Worm (Caenorhabditis elegans) whole organism, young adult: ENCODE results near the gene mrpl-22.

Source experiments
- D2030.7 ChIP-seq: fragments of 200-800 bp; sonication (Bioruptor generic); IDR thresholded peaks from 2 replicates; pipeline ENCODE4 v1.3.6; 2022; ENCODE audit warnings: missing genetic modification reagents, missing genetic modification characterization, missing compliant biosample characterization
- F10E7.11 ChIP-seq: sonication (generic microtip); optimal IDR thresholded peaks from 2 replicates; lab custom pipeline; 2017; ENCODE audit warnings: mild to moderate bottlenecking, missing genetic modification characterization, moderate library complexity, missing compliant biosample characterization
- F22D6.2 ChIP-seq: sonication (generic microtip); optimal IDR thresholded peaks from 2 replicates; lab custom pipeline; 2016; ENCODE audit warnings: mild to moderate bottlenecking, missing genetic modification characterization, missing compliant biosample characterization
- F33H1.4 ChIP-seq: fragments of 200-800 bp; sonication (Bioruptor generic); IDR thresholded peaks from 2 replicates; pipeline ENCODE4 v1.3.6; 2022; ENCODE audit warnings: missing genetic modification reagents, missing genetic modification characterization, missing compliant biosample characterization
- T07F8.4 ChIP-seq: sonication (generic microtip); optimal IDR thresholded peaks from 2 replicates; lab custom pipeline; 2016; ENCODE audit warnings: mild to moderate bottlenecking, missing genetic modification characterization, moderate library complexity, missing compliant biosample characterization
- Y79H2A.3 ChIP-seq: fragments of 200-800 bp; sonication (Bioruptor generic); conservative IDR thresholded peaks from 2 replicates; pipeline ENCODE4 v1.3.6; 2022; ENCODE audit warnings: missing genetic modification reagents, missing genetic modification characterization, missing compliant biosample characterization
- ama-1 ChIP-seq, 3 experiments: fragments of 150-350 bp in 1 of 3; sonication (generic microtip) in 2 of 3; optimal IDR thresholded peaks; 2 replicates each; lab custom pipeline; 2014 to 2018; ENCODE audit warnings: missing biosample characterization in 2 of 3, missing genetic modification characterization in 2 of 3, missing genetic modification reagents in 2 of 3
- aptf-2 ChIP-seq: fragments of 200-800 bp; sonication (Bioruptor generic); conservative IDR thresholded peaks from 2 replicates; pipeline ENCODE4 v1.3.6; 2022; ENCODE audit warnings: missing genetic modification reagents, missing genetic modification characterization, missing compliant biosample characterization
- aptf-3 ChIP-seq: fragments of 200-800 bp; sonication (Bioruptor generic); IDR thresholded peaks from 2 replicates; pipeline ENCODE4 v1.3.6; 2022; ENCODE audit warnings: missing genetic modification characterization, missing compliant biosample characterization
- attf-3 ChIP-seq: fragments of 200-800 bp; sonication (Bioruptor generic); conservative IDR thresholded peaks from 2 replicates; pipeline ENCODE4 v1.3.6; 2022; ENCODE audit warnings: missing genetic modification reagents, missing genetic modification characterization, missing compliant biosample characterization
- ceh-40 ChIP-seq: fragments of 200-800 bp; sonication (Bioruptor generic); IDR thresholded peaks from 2 replicates; pipeline ENCODE4 v1.3.6; 2022; ENCODE audit warnings: missing genetic modification characterization, missing compliant biosample characterization
- chd-7 ChIP-seq: sonication (generic microtip); optimal IDR thresholded peaks from 2 replicates; lab custom pipeline; 2016; ENCODE audit warnings: mild to moderate bottlenecking, missing genetic modification characterization, moderate library complexity, missing compliant biosample characterization
- dox-1 ChIP-seq: fragments of 200-800 bp; sonication (Bioruptor generic); IDR thresholded peaks from 2 replicates; pipeline ENCODE4 v1.3.6; 2022; ENCODE audit warnings: missing genetic modification reagents, missing genetic modification characterization, missing compliant biosample characterization
- egl-44 ChIP-seq: fragments of 200-800 bp; sonication (Bioruptor generic); IDR thresholded peaks from 2 replicates; pipeline ENCODE4 v1.3.6; 2022; ENCODE audit warnings: missing genetic modification reagents, missing genetic modification characterization, missing compliant biosample characterization
- hmg-20 ChIP-seq: fragments of 200-800 bp; sonication (Bioruptor generic); IDR thresholded peaks from 2 replicates; pipeline ENCODE4 v1.3.6; 2022; ENCODE audit warnings: missing genetic modification reagents, missing genetic modification characterization, missing compliant biosample characterization
- lag-1 ChIP-seq: fragments of 200-800 bp; sonication (Bioruptor generic); IDR thresholded peaks from 2 replicates; pipeline ENCODE4 v1.3.6; 2022; ENCODE audit warnings: missing genetic modification reagents, missing genetic modification characterization, missing compliant biosample characterization
- lin-26 ChIP-seq: fragments of 200-800 bp; sonication (Bioruptor generic); IDR thresholded peaks from 2 replicates; pipeline ENCODE4 v1.3.6; 2022; ENCODE audit warnings: missing genetic modification reagents, missing genetic modification characterization, missing compliant biosample characterization
- lin-40 ChIP-seq: sonication (generic microtip); optimal IDR thresholded peaks from 2 replicates; lab custom pipeline; 2016; ENCODE audit warnings: missing genetic modification characterization, mild to moderate bottlenecking, missing compliant biosample characterization, missing genotype, missing genetic modification reagents
- lin-54 ChIP-seq: fragments of 200-800 bp; sonication (Bioruptor generic); optimal IDR thresholded peaks from 2 replicates; lab custom pipeline; 2018; ENCODE audit warnings: mild to moderate bottlenecking, missing genetic modification characterization, missing compliant biosample characterization
- lsl-1 ChIP-seq: fragments of 200-800 bp; sonication (Bioruptor generic); optimal IDR thresholded peaks from 2 replicates; lab custom pipeline; 2018; ENCODE audit warnings: mild to moderate bottlenecking, missing genetic modification characterization, moderate library complexity, missing compliant biosample characterization
- madf-3 ChIP-seq: fragments of 200-800 bp; sonication (Bioruptor generic); IDR thresholded peaks from 2 replicates; pipeline ENCODE4 v1.3.6; 2022; ENCODE audit warnings: missing genetic modification reagents, missing genetic modification characterization, missing compliant biosample characterization
- madf-6 ChIP-seq: fragments of 200-800 bp; sonication (Bioruptor generic); IDR thresholded peaks from 2 replicates; pipeline ENCODE4 v1.3.6; 2022; ENCODE audit warnings: missing genetic modification reagents, missing genetic modification characterization, missing compliant biosample characterization
- mel-28 ChIP-seq: sonication (generic microtip); optimal IDR thresholded peaks from 2 replicates; lab custom pipeline; 2016; ENCODE audit warnings: borderline replicate concordance, mild to moderate bottlenecking, missing genetic modification characterization, missing compliant biosample characterization
- mes-4 ChIP-seq: sonication (generic microtip); optimal IDR thresholded peaks from 2 replicates; lab custom pipeline; 2016; ENCODE audit warnings: missing genotype, missing genetic modification characterization, missing compliant biosample characterization
- nfya-1 ChIP-seq: sonication (generic microtip); optimal IDR thresholded peaks from 2 replicates; lab custom pipeline; 2017; ENCODE audit warnings: antibody characterized with exemption, missing compliant biosample characterization, missing genetic modification characterization, borderline replicate concordance; ENCODE audit not compliant: insufficient read depth
- nhr-120 ChIP-seq: fragments of 200-800 bp; sonication (Bioruptor generic); IDR thresholded peaks from 2 replicates; pipeline ENCODE4 v1.3.6; 2022; ENCODE audit warnings: missing genetic modification characterization, missing compliant biosample characterization
- nhr-90 ChIP-seq: sonication (generic microtip); optimal IDR thresholded peaks from 2 replicates; lab custom pipeline; 2016; ENCODE audit warnings: missing genotype, mild to moderate bottlenecking, missing genetic modification characterization, missing compliant biosample characterization
- rpc-1 ChIP-seq, 2 experiments: fragments of 150-350 bp in 1 of 2; sonication (generic microtip) in 1 of 2; optimal IDR thresholded peaks; 2 replicates each; lab custom pipeline; 2014 to 2018; ENCODE audit warnings: missing biosample characterization in 1 of 2, missing genetic modification characterization in 1 of 2, missing genetic modification reagents in 1 of 2, missing genotype in 1 of 2
- snpc-1.1 ChIP-seq: sonication (generic microtip); optimal IDR thresholded peaks from 2 replicates; lab custom pipeline; 2017; ENCODE audit warnings: missing genetic modification characterization, mild to moderate bottlenecking, missing compliant biosample characterization, antibody characterized with exemption, moderate library complexity, missing genotype, missing genetic modification reagents; ENCODE audit not compliant: insufficient read depth
- snpc-3.4 ChIP-seq: sonication (generic microtip); optimal IDR thresholded peaks from 2 replicates; lab custom pipeline; 2017; ENCODE audit warnings: missing genetic modification characterization, mild to moderate bottlenecking, missing compliant biosample characterization, antibody characterized with exemption, moderate library complexity, missing genotype, missing genetic modification reagents
- unc-62 ChIP-seq: fragments of 150-350 bp; optimal IDR thresholded peaks from 2 replicates; lab custom pipeline; 2014; ENCODE audit warnings: missing biosample characterization, missing genetic modification reagents, missing genetic modification characterization
- ztf-6 ChIP-seq: fragments of 200-800 bp; sonication (Bioruptor generic); IDR thresholded peaks from 2 replicates; pipeline ENCODE4 v1.3.6; 2022; ENCODE audit warnings: missing genetic modification reagents, missing genetic modification characterization, missing compliant biosample characterization

Gene mrpl-22

DNA sequence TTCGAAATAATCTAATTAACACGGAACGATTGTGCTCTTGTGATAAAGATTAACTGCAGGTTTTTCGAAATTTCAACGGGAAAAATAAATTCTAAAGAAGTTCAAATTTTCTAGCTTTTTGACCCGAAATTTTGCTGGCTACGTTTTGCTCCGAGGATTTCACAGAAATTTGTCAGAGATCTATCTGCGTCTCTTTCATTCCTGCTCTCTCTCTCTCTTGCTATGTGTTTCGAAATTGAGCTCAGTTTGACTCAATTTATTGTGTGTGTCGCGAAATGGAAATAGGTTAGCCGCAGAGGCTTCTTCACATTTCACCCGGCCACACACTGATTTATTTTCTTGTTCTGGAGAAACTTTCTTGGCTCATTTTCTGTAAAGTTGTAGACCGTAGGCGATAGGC lies 42.4 kb downstream of the mrpl-22 start:
- TF ChIP-seq mes-4 (tag; lab: Kevin White, UChicago) (no peak), chd-7 (tag; lab: Kevin White, UChicago) (no peak)
- TF ChIP-seq, all 124 proteins: peak for 0

DNA sequence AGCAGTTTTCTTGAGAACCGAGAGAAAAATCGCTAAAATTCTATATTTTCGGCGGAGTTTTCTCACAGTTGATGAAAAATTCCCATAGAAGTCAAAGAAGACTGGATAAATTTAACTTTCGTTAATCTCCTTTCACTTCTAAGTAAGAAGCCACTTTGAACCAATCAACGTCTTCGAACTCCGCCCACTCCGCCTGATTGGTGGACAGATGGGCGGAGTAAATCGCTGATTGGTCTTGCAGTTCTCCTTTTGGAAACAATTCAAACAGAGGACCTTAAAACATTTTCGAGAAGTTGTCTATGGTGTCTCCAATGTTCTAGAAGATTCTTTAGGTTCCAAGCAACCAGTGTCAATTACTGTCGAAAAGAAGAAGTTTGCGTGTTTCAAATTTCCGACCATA lies 43.1 kb downstream of the mrpl-22 start:
- no peak for TF ChIP-seq T07F8.4
- TF ChIP-seq nhr-90 (tag; lab: Kevin White, UChicago) = no peak
- TF ChIP-seq lin-40 (tag; lab: Kevin White, UChicago) = no peak
- no peak for TF ChIP-seq F33H1.4 (GFP tag; lab: Robert Waterston, UW)
- TF ChIP-seq mel-28 (tag; lab: Kevin White, UChicago) = no peak
- TF ChIP-seq lin-54 (GFP tag; lab: Kevin White, UChicago) = no peak
- TF ChIP-seq aptf-3 (GFP tag; lab: Robert Waterston, UW) = no peak
- no peak for TF ChIP-seq madf-3 (GFP tag; lab: Robert Waterston, UW)
- TF ChIP-seq ztf-6 (GFP tag; lab: Robert Waterston, UW) = no peak
- TF ChIP-seq hmg-20 (GFP tag; lab: Robert Waterston, UW) = no peak
- no peak for TF ChIP-seq rpc-1 (optimal IDR thresholded peaks at IDR 0.05; lab: Kevin White, UChicago)
- no peak for TF ChIP-seq rpc-1 (tag; optimal IDR thresholded peaks at IDR 0.05; lab: Kevin White, UChicago)
- TF ChIP-seq D2030.7 (GFP tag; lab: Robert Waterston, UW) = no peak
- TF ChIP-seq snpc-3.4 (tag; lab: Kevin White, UChicago) = no peak
- TF ChIP-seq ceh-40 = no peak
- TF ChIP-seq ama-1 (optimal IDR thresholded peaks at IDR 0.05; lab: Kevin White, UChicago) = no peak
- no peak for TF ChIP-seq ama-1 (GFP tag; optimal IDR thresholded peaks at IDR 0.05; lab: Kevin White, UChicago)
- TF ChIP-seq nhr-120 = no peak
- TF ChIP-seq F10E7.11 (tag; lab: Kevin White, UChicago) = no peak
- no peak for TF ChIP-seq F22D6.2

DNA sequence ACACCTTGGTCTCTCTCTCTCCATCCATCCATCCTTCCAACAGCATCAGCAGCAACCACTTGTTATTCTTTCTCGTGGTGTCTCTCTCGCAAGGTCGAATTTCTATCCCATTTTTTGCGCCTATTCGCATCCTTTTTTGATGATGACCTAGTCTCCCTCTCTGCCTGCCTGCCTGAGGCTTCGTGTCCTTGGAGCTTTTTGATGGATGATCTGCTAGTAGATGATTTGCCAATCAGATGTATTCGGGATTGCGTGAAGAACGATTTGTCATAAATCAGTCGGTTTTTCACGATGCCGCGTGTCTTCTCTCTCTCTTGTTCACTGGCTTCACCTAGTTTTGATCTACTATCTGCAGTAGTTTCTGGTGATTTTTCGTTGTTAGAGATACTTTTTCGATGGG lies 46.0 kb downstream of the mrpl-22 start:
- TF ChIP-seq lin-26 (GFP tag; lab: Robert Waterston, UW) (no peak), Y79H2A.3 (GFP tag; lab: Robert Waterston, UW) (no peak), madf-6 (GFP tag; lab: Robert Waterston, UW) (no peak), lsl-1 (GFP tag; lab: Kevin White, UChicago) (no peak), unc-62 (GFP tag; lab: Kevin White, UChicago) (no peak), F33H1.4 (GFP tag; lab: Robert Waterston, UW) (no peak), nfya-1 (tag; lab: Kevin White, UChicago) (no peak)
- TF ChIP-seq, all 124 proteins: peak for 0

DNA sequence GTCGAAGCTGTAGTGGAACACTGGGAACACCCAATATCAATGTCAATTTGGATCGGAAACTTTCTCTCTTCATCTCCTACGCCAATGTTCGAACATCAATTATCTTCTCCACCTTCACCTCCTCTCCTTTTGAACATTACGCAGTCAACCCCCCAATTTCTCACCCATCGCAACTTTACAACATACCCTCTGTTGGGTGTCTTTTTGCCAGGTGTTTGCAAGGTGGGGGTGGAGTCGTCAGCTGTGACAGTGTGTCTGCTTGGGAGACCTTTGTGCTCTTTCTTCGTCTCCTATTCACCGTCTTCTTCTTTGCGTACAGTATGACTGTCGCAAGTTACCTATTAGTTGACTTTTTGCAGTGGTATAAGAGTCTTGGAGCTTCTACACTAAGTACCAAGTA lies 51.4 kb downstream of the mrpl-22 start:
- TF ChIP-seq lin-40 (tag; lab: Kevin White, UChicago) = no peak
- TF ChIP-seq aptf-2 (GFP tag; lab: Robert Waterston, UW) = no peak
- TF ChIP-seq attf-3 (GFP tag; lab: Robert Waterston, UW) = no peak
- no peak for TF ChIP-seq dox-1 (GFP tag; lab: Robert Waterston, UW)
- TF ChIP-seq lag-1 = no peak
- TF ChIP-seq snpc-1.1 = no peak
- TF ChIP-seq egl-44 (GFP tag; lab: Robert Waterston, UW) = no peak
- TF ChIP-seq, all 124 proteins: peak for 0
